Worm (Caenorhabditis elegans) whole organism, L1 larva: ENCODE measurements around the gene spe-39.

ENCODE experiments used
- egl-27 ChIP-seq, 2 experiments: fragments of 150-350 bp in 1 of 2; sonication (generic microtip); optimal IDR thresholded peaks; 3 replicates each; lab custom pipeline; 2017 to 2018; ENCODE audit warnings: missing biosample characterization in 2 of 2, missing genetic modification characterization in 2 of 2, missing genetic modification reagents in 2 of 2
- elt-3 ChIP-seq, 6 experiments: fragments of 150-350 bp in 1 of 6; sonication (generic microtip); optimal IDR thresholded peaks; 2 replicates each; lab custom pipeline; 2017 to 2018; ENCODE audit warnings: missing biosample characterization in 6 of 6, missing genetic modification characterization in 6 of 6, inconsistent platforms in 1 of 6
- fkh-10 ChIP-seq: sonication (generic microtip); optimal IDR thresholded peaks from 2 replicates; lab custom pipeline; 2017; ENCODE audit warnings: missing biosample characterization, missing genetic modification reagents, missing genetic modification characterization
- jun-1 ChIP-seq: fragments of 150-350 bp; optimal IDR thresholded peaks from 2 replicates; lab custom pipeline; 2014; ENCODE audit warnings: missing biosample characterization, missing genetic modification reagents, missing genetic modification characterization
- sup-37 ChIP-seq: fragments of 200-800 bp; sonication (Bioruptor generic); optimal IDR thresholded peaks from 2 replicates; lab custom pipeline; 2018; ENCODE audit warnings: mild to moderate bottlenecking, missing genetic modification characterization, missing compliant biosample characterization
- unc-62 ChIP-seq: fragments of 150-350 bp; optimal IDR thresholded peaks from 2 replicates; lab custom pipeline; 2014; ENCODE audit warnings: missing biosample characterization, missing genetic modification reagents, missing genetic modification characterization

- TF ChIP-seq egl-27 (tag; optimal IDR thresholded peaks at IDR 0.05; lab: Kevin White, UChicago) (no peak), jun-1 (tag; lab: Kevin White, UChicago) (no peak), fkh-10 (GFP tag; lab: Kevin White, UChicago) (no peak), sup-37 (GFP tag; lab: Kevin White, UChicago) (no peak), elt-3 (tag; optimal IDR thresholded peaks at IDR 0.05; lab: Kevin White, UChicago) (no peak), unc-62 (GFP tag; lab: Kevin White, UChicago) (no peak)
These were observed 8.5 kb downstream of the spe-39 start, which contains the start of gene ZC404.1 for ce11 chrV:6793744-6794239.
